1 fruit fly cellular context compared by ENCODE assay signal in the genomic region with DNA sequence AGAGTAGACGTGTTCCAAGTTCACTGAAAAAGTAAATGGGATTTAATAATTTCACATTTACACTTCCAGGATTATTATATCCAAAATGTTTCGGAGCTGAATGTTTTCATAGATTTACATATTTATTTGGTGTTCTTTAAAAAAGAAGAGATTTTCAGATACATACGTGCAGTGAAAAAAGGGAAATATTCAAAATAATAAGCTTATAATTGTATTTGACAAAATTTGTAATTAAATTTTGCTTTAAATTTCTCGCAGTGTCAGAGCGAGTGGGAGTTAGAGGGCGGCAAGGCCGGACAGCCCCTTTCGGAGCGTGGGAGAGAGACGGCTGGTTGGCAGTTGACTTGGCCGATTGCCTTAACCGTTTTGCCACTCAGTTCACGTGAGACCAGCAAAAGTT.
TF ChIP-seq lines count a peak whose summit lies in the region.

A gene (plus strand): TSS at position 388 of the 400 bp plus-strand sequence.

TF ChIP-seq in whole organism, embryonic, 481 proteins besides CTCF, POLR2A, EP300 and RAD21 (continued from another document and continues in another):
- TF ChIP-seq unc-4 (GFP tag; IDR thresholded peaks at IDR 0.05; lab: Robert Waterston, UW; ENCODE audit: partially characterized antibody), result no peak
- peak; percentile 75 for TF ChIP-seq fd96Cb (tag; optimal IDR thresholded peaks at IDR 0.05; lab: Kevin White, UChicago)
- peak; percentile 86 for TF ChIP-seq Dek (tag; optimal IDR thresholded peaks at IDR 0.05; lab: Kevin White, UChicago)
- TF ChIP-seq cad (GFP tag; optimal IDR thresholded peaks at IDR 0.05; lab: Kevin White, UChicago), result no peak
- peak; percentile 31; the same call in 1 of the 2 replicates for TF ChIP-seq ssp (GFP tag; IDR thresholded peaks at IDR 0.05; lab: Robert Waterston, UW)
- TF ChIP-seq Bgb (GFP tag; IDR thresholded peaks at IDR 0.05; lab: Robert Waterston, UW; ENCODE audit: partially characterized antibody), result no peak
- no peak for TF ChIP-seq MESR4 (GFP tag; optimal IDR thresholded peaks at IDR 0.05; lab: Kevin White, UChicago)
- peak; percentile 81 for TF ChIP-seq Sox102F (GFP tag; optimal IDR thresholded peaks at IDR 0.05; lab: Kevin White, UChicago)
- peak; percentile 69 for TF ChIP-seq CG17829 (tag; optimal IDR thresholded peaks at IDR 0.05; lab: Kevin White, UChicago)
- no peak for TF ChIP-seq CG10959 (GFP tag; IDR thresholded peaks at IDR 0.05; lab: Robert Waterston, UW)
- TF ChIP-seq knrl (GFP tag; IDR thresholded peaks at IDR 0.05; lab: Robert Waterston, UW; ENCODE audit: partially characterized antibody), result no peak
- peak; percentile 61; the same call in 1 of the 2 replicates for TF ChIP-seq E2f1 (GFP tag; IDR thresholded peaks at IDR 0.05; lab: Robert Waterston, UW)
- TF ChIP-seq CG33213 (GFP tag; optimal IDR thresholded peaks at IDR 0.05; lab: Kevin White, UChicago), result no peak
- TF ChIP-seq Opbp (GFP tag; IDR thresholded peaks at IDR 0.05; lab: Robert Waterston, UW; ENCODE audit: partially characterized antibody), result no peak
- peak; percentile 28 for TF ChIP-seq tx (GFP tag; optimal IDR thresholded peaks at IDR 0.05; lab: Kevin White, UChicago)
- peak; percentile 47; the same call in 1 of the 2 replicates for TF ChIP-seq CG5953 (GFP tag; IDR thresholded peaks at IDR 0.05; lab: Robert Waterston, UW)
- peak; percentile 20 for TF ChIP-seq CG15696 (tag; optimal IDR thresholded peaks at IDR 0.05; lab: Kevin White, UChicago)
- no peak for TF ChIP-seq HLHmδ (GFP tag; optimal IDR thresholded peaks at IDR 0.05; lab: Kevin White, UChicago)
- peak; percentile 32 for TF ChIP-seq CG3407 (GFP tag; optimal IDR thresholded peaks at IDR 0.05; lab: Kevin White, UChicago)
- TF ChIP-seq lab (GFP tag; optimal IDR thresholded peaks at IDR 0.05; lab: Kevin White, UChicago), result peak; percentile 90
- no peak for TF ChIP-seq hkb (optimal IDR thresholded peaks at IDR 0.05; lab: Kevin White, UChicago)
- peak; percentile 83 for TF ChIP-seq hkb (GFP tag; IDR thresholded peaks at IDR 0.05; lab: Robert Waterston, UW)
- no peak for TF ChIP-seq kni (GFP tag; optimal IDR thresholded peaks at IDR 0.05; lab: Kevin White, UChicago)
- TF ChIP-seq CG9817 (tag; optimal IDR thresholded peaks at IDR 0.05; lab: Kevin White, UChicago), result peak; percentile 77
- no peak for TF ChIP-seq Dp (GFP tag; optimal IDR thresholded peaks at IDR 0.05; lab: Kevin White, UChicago)
- TF ChIP-seq pb (GFP tag; optimal IDR thresholded peaks at IDR 0.05; lab: Kevin White, UChicago), result no peak
- peak; percentile 71 for TF ChIP-seq CG9215 (GFP tag; IDR thresholded peaks at IDR 0.05; lab: Robert Waterston, UW)
- TF ChIP-seq maf-S (GFP tag; optimal IDR thresholded peaks at IDR 0.05; lab: Kevin White, UChicago), result peak; percentile 42
- no peak for TF ChIP-seq tna (GFP tag; IDR thresholded peaks at IDR 0.05; lab: Robert Waterston, UW; ENCODE audit: partially characterized antibody)
- TF ChIP-seq fd3F (GFP tag; optimal IDR thresholded peaks at IDR 0.05; lab: Kevin White, UChicago), result peak; percentile 78
- TF ChIP-seq CG2199 (GFP tag; IDR thresholded peaks at IDR 0.05; lab: Robert Waterston, UW), result no peak
- TF ChIP-seq CG4328 (GFP tag; optimal IDR thresholded peaks at IDR 0.05; lab: Kevin White, UChicago), result peak; percentile 65
- TF ChIP-seq bsh (GFP tag; optimal IDR thresholded peaks at IDR 0.05; lab: Kevin White, UChicago), result peak in 1 of 2 experiments; percentile 57
- TF ChIP-seq C15 (GFP tag; IDR thresholded peaks at IDR 0.05; lab: Robert Waterston, UW), result 0 out of 3 replicates have a peak, but pooled peaks have one; percentile 50
- peak; percentile 39 for TF ChIP-seq Antp (GFP tag; optimal IDR thresholded peaks at IDR 0.05; lab: Kevin White, UChicago)
- TF ChIP-seq fd102C (GFP tag; optimal IDR thresholded peaks at IDR 0.05; lab: Kevin White, UChicago), result no peak
- TF ChIP-seq Pdp1 (GFP tag; optimal IDR thresholded peaks at IDR 0.05; lab: Kevin White, UChicago), result peak; percentile 47 to 59
- TF ChIP-seq dmrt99B (tag; optimal IDR thresholded peaks at IDR 0.05; lab: Kevin White, UChicago), result peak; percentile 89
- peak; percentile 60 for TF ChIP-seq CG12219 (GFP tag; optimal IDR thresholded peaks at IDR 0.05; lab: Kevin White, UChicago)
- TF ChIP-seq CG17359 (tag; optimal IDR thresholded peaks at IDR 0.05; lab: Kevin White, UChicago), result peak; percentile 77
- TF ChIP-seq CG15011 (GFP tag; optimal IDR thresholded peaks at IDR 0.05; lab: Kevin White, UChicago), result peak; percentile 73
- no peak for TF ChIP-seq CG30020 (tag; optimal IDR thresholded peaks at IDR 0.05; lab: Kevin White, UChicago)
- TF ChIP-seq Abd-B (GFP tag; optimal IDR thresholded peaks at IDR 0.05; lab: Kevin White, UChicago), result peak; percentile 47
- TF ChIP-seq Ets65A (GFP tag; lab: Kevin White, UChicago), result peak; percentile 79
- TF ChIP-seq nerfin-1 (tag; optimal IDR thresholded peaks at IDR 0.05; lab: Kevin White, UChicago), result peak; percentile 68
- TF ChIP-seq CG4730 (GFP tag; IDR thresholded peaks at IDR 0.05; lab: Robert Waterston, UW), result 0 out of 2 replicates have a peak, but pooled peaks have one; percentile 45
- peak; percentile 73 for TF ChIP-seq ind (GFP tag; optimal IDR thresholded peaks at IDR 0.05; lab: Kevin White, UChicago)
- peak; percentile 51 for TF ChIP-seq CG4820 (GFP tag; optimal IDR thresholded peaks at IDR 0.05; lab: Kevin White, UChicago)
- no peak for TF ChIP-seq CG4707 (GFP tag; optimal IDR thresholded peaks at IDR 0.05; lab: Kevin White, UChicago)
- no peak for TF ChIP-seq dati (GFP tag; IDR thresholded peaks at IDR 0.05; lab: Robert Waterston, UW)
- 0 out of 3 replicates have a peak, but pooled peaks have one; percentile 35 for TF ChIP-seq ken (GFP tag; IDR thresholded peaks at IDR 0.05; lab: Robert Waterston, UW)
- TF ChIP-seq CG9437 (GFP tag; optimal IDR thresholded peaks at IDR 0.05; lab: Kevin White, UChicago), result peak; percentile 64
- TF ChIP-seq CHES-1-like (GFP tag; optimal IDR thresholded peaks at IDR 0.05; lab: Kevin White, UChicago), result peak; percentile 54
- TF ChIP-seq CG7963 (GFP tag; IDR thresholded peaks at IDR 0.05; lab: Robert Waterston, UW; ENCODE audit: partially characterized antibody), result no peak
- TF ChIP-seq vfl (GFP tag; optimal IDR thresholded peaks at IDR 0.05; lab: Kevin White, UChicago), result no peak
- TF ChIP-seq CG15479 (GFP tag; optimal IDR thresholded peaks at IDR 0.05; lab: Kevin White, UChicago), result no peak
- TF ChIP-seq CG11695 (GFP tag; IDR thresholded peaks at IDR 0.05; lab: Robert Waterston, UW), result peak; percentile 68; the same call in 1 of the 3 replicates
- peak; percentile 72 for TF ChIP-seq CG9932 (GFP tag; IDR thresholded peaks at IDR 0.05; lab: Robert Waterston, UW)
- no peak for TF ChIP-seq Vsx1 (GFP tag; optimal IDR thresholded peaks at IDR 0.05; lab: Kevin White, UChicago)
- TF ChIP-seq CG12155 (GFP tag; optimal IDR thresholded peaks at IDR 0.05; lab: Kevin White, UChicago), result peak; percentile 66
- peak; percentile 83 for TF ChIP-seq CG13296 (GFP tag; optimal IDR thresholded peaks at IDR 0.05; lab: Kevin White, UChicago)
- peak; percentile 69 for TF ChIP-seq CG18619 (GFP tag; optimal IDR thresholded peaks at IDR 0.05; lab: Kevin White, UChicago)
- peak; percentile 65; the same call in 2 of the 3 replicates for TF ChIP-seq CG11093 (GFP tag; IDR thresholded peaks at IDR 0.05; lab: Robert Waterston, UW)
- TF ChIP-seq Hsf (GFP tag; optimal IDR thresholded peaks at IDR 0.05; lab: Kevin White, UChicago), result peak; percentile 58
- TF ChIP-seq CG14014 (GFP tag; IDR thresholded peaks at IDR 0.05; lab: Robert Waterston, UW), result peak; percentile 73
- TF ChIP-seq dpn (GFP tag; optimal IDR thresholded peaks at IDR 0.05; lab: Kevin White, UChicago), result peak; percentile 45 to 65
- peak; percentile 7 for TF ChIP-seq Sry-δ (GFP tag; optimal IDR thresholded peaks at IDR 0.05; lab: Kevin White, UChicago)
- TF ChIP-seq sob (GFP tag; IDR thresholded peaks at IDR 0.05; lab: Robert Waterston, UW), result peak; percentile 79
- TF ChIP-seq tio (GFP tag; optimal IDR thresholded peaks at IDR 0.05; lab: Kevin White, UChicago), result peak; percentile 55
- peak; percentile 92 for TF ChIP-seq row (GFP tag; IDR thresholded peaks at IDR 0.05; lab: Robert Waterston, UW)
- peak; percentile 85 for TF ChIP-seq CG3281 (GFP tag; optimal IDR thresholded peaks at IDR 0.05; lab: Kevin White, UChicago)
- TF ChIP-seq slp2 (GFP tag; optimal IDR thresholded peaks at IDR 0.05; lab: Kevin White, UChicago), result peak; percentile 45
- peak; percentile 58 for TF ChIP-seq CG13775 (GFP tag; optimal IDR thresholded peaks at IDR 0.05; lab: Kevin White, UChicago)
- no peak for TF ChIP-seq sim (GFP tag; IDR thresholded peaks at IDR 0.05; lab: Robert Waterston, UW)
- TF ChIP-seq lola (GFP tag; optimal IDR thresholded peaks at IDR 0.05; lab: Kevin White, UChicago), result no peak
- TF ChIP-seq CG2202 (tag; optimal IDR thresholded peaks at IDR 0.05; lab: Kevin White, UChicago), result no peak
- TF ChIP-seq Med (GFP tag; lab: Kevin White, UChicago), result peak; percentile 89
- TF ChIP-seq mam (GFP tag; optimal IDR thresholded peaks at IDR 0.05; lab: Kevin White, UChicago), result peak; percentile 61
- TF ChIP-seq CG14860 (GFP tag; IDR thresholded peaks at IDR 0.05; lab: Robert Waterston, UW; ENCODE audit: partially characterized antibody), result no peak
- TF ChIP-seq klu (GFP tag; IDR thresholded peaks at IDR 0.05; lab: Robert Waterston, UW), result peak; percentile 52; the same call in 1 of the 2 replicates
- peak; percentile 40 for TF ChIP-seq Side (GFP tag; optimal IDR thresholded peaks at IDR 0.05; lab: Kevin White, UChicago)
- TF ChIP-seq sima (GFP tag; optimal IDR thresholded peaks at IDR 0.05; lab: Kevin White, UChicago), result no peak
- no peak for TF ChIP-seq lov (optimal IDR thresholded peaks at IDR 0.05; lab: Kevin White, UChicago)
- no peak for TF ChIP-seq lov (GFP tag; IDR thresholded peaks at IDR 0.05; lab: Robert Waterston, UW)
- peak; percentile 62 for TF ChIP-seq odd (GFP tag; optimal IDR thresholded peaks at IDR 0.05; lab: Kevin White, UChicago)
- TF ChIP-seq ara (GFP tag; IDR thresholded peaks at IDR 0.05; lab: Robert Waterston, UW), result peak; percentile 45; the same call in 1 of the 2 replicates
- TF ChIP-seq lmd (GFP tag; IDR thresholded peaks at IDR 0.05; lab: Robert Waterston, UW), result peak; percentile 75
- TF ChIP-seq dimm (GFP tag; IDR thresholded peaks at IDR 0.05; lab: Robert Waterston, UW), result no peak
- TF ChIP-seq CG30403 (GFP tag; optimal IDR thresholded peaks at IDR 0.05; lab: Kevin White, UChicago), result peak; percentile 87
- TF ChIP-seq CG10654 (GFP tag; optimal IDR thresholded peaks at IDR 0.05; lab: Kevin White, UChicago), result peak; percentile 56
- peak; percentile 36 for TF ChIP-seq HLH54F (GFP tag; optimal IDR thresholded peaks at IDR 0.05; lab: Kevin White, UChicago)
- no peak for TF ChIP-seq Doc3 (GFP tag; IDR thresholded peaks at IDR 0.05; lab: Robert Waterston, UW; ENCODE audit: partially characterized antibody)
- TF ChIP-seq CG2116 (GFP tag; optimal IDR thresholded peaks at IDR 0.05; lab: Kevin White, UChicago), result peak; percentile 26
- no peak; the same call in 2 of the 3 replicates for TF ChIP-seq CG11560 (tag; IDR thresholded peaks at IDR 0.05; lab: Robert Waterston, UW)
- TF ChIP-seq CG11696 (GFP tag; IDR thresholded peaks at IDR 0.05; lab: Robert Waterston, UW), result no peak
- TF ChIP-seq CG11247 (GFP tag; IDR thresholded peaks at IDR 0.05; lab: Robert Waterston, UW), result peak; percentile 42; the same call in 1 of the 2 replicates
- no peak for TF ChIP-seq toy (GFP tag; IDR thresholded peaks at IDR 0.05; lab: Robert Waterston, UW)
- TF ChIP-seq CG17912 (GFP tag; optimal IDR thresholded peaks at IDR 0.05; lab: Kevin White, UChicago), result no peak
- TF ChIP-seq Trl (optimal IDR thresholded peaks at IDR 0.05; lab: Kevin White, UChicago), result peak in 1 of 2 experiments; percentile 36
- TF ChIP-seq Trl (GFP tag; optimal IDR thresholded peaks at IDR 0.05; lab: Kevin White, UChicago), result peak; percentile 48
- TF ChIP-seq CG9727 (GFP tag; optimal IDR thresholded peaks at IDR 0.05; lab: Kevin White, UChicago), result peak; percentile 77
- no peak for TF ChIP-seq danr (GFP tag; IDR thresholded peaks at IDR 0.05; lab: Robert Waterston, UW)
- TF ChIP-seq CG13123 (GFP tag; optimal IDR thresholded peaks at IDR 0.05; lab: Kevin White, UChicago), result no peak
- no peak for TF ChIP-seq CG14965 (GFP tag; optimal IDR thresholded peaks at IDR 0.05; lab: Kevin White, UChicago; ENCODE audit: borderline replicate concordance)
- TF ChIP-seq scrt (GFP tag; optimal IDR thresholded peaks at IDR 0.05; lab: Kevin White, UChicago), result peak; percentile 76
- TF ChIP-seq prd (optimal IDR thresholded peaks at IDR 0.05; lab: Kevin White, UChicago), result no peak
- TF ChIP-seq prd (GFP tag; IDR thresholded peaks at IDR 0.05; lab: Robert Waterston, UW), result peak; percentile 72
- TF ChIP-seq Jarid2 (GFP tag; optimal IDR thresholded peaks at IDR 0.05; lab: Kevin White, UChicago), result peak; percentile 12
- TF ChIP-seq slbo (GFP tag; IDR thresholded peaks at IDR 0.05; lab: Robert Waterston, UW), result peak; percentile 78
- TF ChIP-seq CG4424 (GFP tag; optimal IDR thresholded peaks at IDR 0.05; lab: Kevin White, UChicago), result peak; percentile 54
- no peak for TF ChIP-seq hbn (GFP tag; IDR thresholded peaks at IDR 0.05; lab: Robert Waterston, UW; ENCODE audit: partially characterized antibody)
- peak; percentile 5 for TF ChIP-seq corto (GFP tag; optimal IDR thresholded peaks at IDR 0.05; lab: Kevin White, UChicago)
- TF ChIP-seq sqz (GFP tag; optimal IDR thresholded peaks at IDR 0.05; lab: Kevin White, UChicago), result no peak
- TF ChIP-seq Drgx (GFP tag; IDR thresholded peaks at IDR 0.05; lab: Robert Waterston, UW), result no peak
- peak; percentile 72 for TF ChIP-seq CG12299 (tag; optimal IDR thresholded peaks at IDR 0.05; lab: Kevin White, UChicago)
- TF ChIP-seq CkIIα-i1 (GFP tag; IDR thresholded peaks at IDR 0.05; lab: Robert Waterston, UW), result no peak
- TF ChIP-seq sna (GFP tag; IDR thresholded peaks at IDR 0.05; lab: Robert Waterston, UW; ENCODE audit: partially characterized antibody), result no peak
- peak; percentile 65; the same call in 1 of the 2 replicates for TF ChIP-seq CG10366 (GFP tag; IDR thresholded peaks at IDR 0.05; lab: Robert Waterston, UW)
- TF ChIP-seq CG17612 (GFP tag; IDR thresholded peaks at IDR 0.05; lab: Robert Waterston, UW), result no peak
- TF ChIP-seq Dll (GFP tag; IDR thresholded peaks at IDR 0.05; lab: Robert Waterston, UW; ENCODE audit: partially characterized antibody), result no peak
- TF ChIP-seq CG10565 (GFP tag; optimal IDR thresholded peaks at IDR 0.05; lab: Kevin White, UChicago), result no peak
- no peak for TF ChIP-seq gce (GFP tag; IDR thresholded peaks at IDR 0.05; lab: Robert Waterston, UW)
- TF ChIP-seq stwl (tag; optimal IDR thresholded peaks at IDR 0.05; lab: Kevin White, UChicago), result no peak
- no peak for TF ChIP-seq bbx (GFP tag; IDR thresholded peaks at IDR 0.05; lab: Robert Waterston, UW; ENCODE audit: partially characterized antibody)
- TF ChIP-seq jigr1 (GFP tag; IDR thresholded peaks at IDR 0.05; lab: Robert Waterston, UW), result 0 out of 3 replicates have a peak, but pooled peaks have one; percentile 11
